Worm (Caenorhabditis elegans) whole organism, L2 larva: ENCODE data around the gene taap-1.

Experiments used
- C34F6.9 ChIP-seq: fragments of 150-350 bp; optimal IDR thresholded peaks from 2 replicates; lab custom pipeline; 2014; ENCODE audit warnings: missing biosample characterization, missing genetic modification characterization
- F13H6.1 ChIP-seq: sonication (generic microtip); optimal IDR thresholded peaks from 2 replicates; lab custom pipeline; 2016; ENCODE audit warnings: missing genetic modification characterization, missing compliant biosample characterization
- R02D3.7 ChIP-seq: fragments of 150-350 bp; optimal IDR thresholded peaks from 2 replicates; lab custom pipeline; 2014; ENCODE audit warnings: missing biosample characterization, missing genetic modification characterization
- Y55F3AM.14 ChIP-seq: fragments of 200-800 bp; sonication (Bioruptor generic); optimal IDR thresholded peaks from 2 replicates; lab custom pipeline; 2018; ENCODE audit warnings: mild to moderate bottlenecking, missing genetic modification characterization, missing compliant biosample characterization
- ZK546.5 ChIP-seq: sonication (generic microtip); optimal IDR thresholded peaks from 2 replicates; lab custom pipeline; 2017; ENCODE audit warnings: missing biosample characterization, missing genetic modification characterization
- alr-1 ChIP-seq: fragments of 150-350 bp; optimal IDR thresholded peaks from 2 replicates; lab custom pipeline; 2014; ENCODE audit warnings: missing biosample characterization, missing genetic modification characterization
- aly-2 ChIP-seq: fragments of 150-350 bp; optimal IDR thresholded peaks from 2 replicates; lab custom pipeline; 2014; ENCODE audit warnings: missing biosample characterization, missing genetic modification characterization
- ama-1 ChIP-seq: fragments of 150-350 bp; optimal IDR thresholded peaks from 2 replicates; lab custom pipeline; 2018; ENCODE audit warnings: inconsistent platforms
- blmp-1 ChIP-seq: sonication (generic microtip); optimal IDR thresholded peaks from 2 replicates; lab custom pipeline; 2017; ENCODE audit warnings: missing genetic modification characterization, mild to moderate bottlenecking, missing compliant biosample characterization, antibody characterized with exemption, moderate library complexity; ENCODE audit not compliant: insufficient read depth
- ceh-16 ChIP-seq: fragments of 150-350 bp; optimal IDR thresholded peaks from 2 replicates; lab custom pipeline; 2014; ENCODE audit warnings: missing biosample characterization, missing genetic modification characterization
- ceh-82 ChIP-seq: fragments of 150-350 bp; optimal IDR thresholded peaks from 2 replicates; lab custom pipeline; 2014; ENCODE audit warnings: missing biosample characterization, missing genetic modification characterization
- crh-2 ChIP-seq: sonication (generic microtip); optimal IDR thresholded peaks from 2 replicates; lab custom pipeline; 2017; ENCODE audit warnings: missing biosample characterization, missing genetic modification characterization
- dmd-4 ChIP-seq: sonication (generic microtip); optimal IDR thresholded peaks from 2 replicates; lab custom pipeline; 2017; ENCODE audit warnings: missing biosample characterization, missing genetic modification characterization
- egl-27 ChIP-seq: sonication (generic microtip); optimal IDR thresholded peaks from 3 replicates; lab custom pipeline; 2017; ENCODE audit warnings: missing biosample characterization, missing genetic modification reagents, missing genetic modification characterization
- elt-1 ChIP-seq: fragments of 150-350 bp; optimal IDR thresholded peaks from 2 replicates; lab custom pipeline; 2014; ENCODE audit warnings: missing biosample characterization, missing genetic modification characterization
- elt-3 ChIP-seq: sonication (generic microtip); optimal IDR thresholded peaks from 2 replicates; lab custom pipeline; 2017; ENCODE audit warnings: missing biosample characterization, missing genetic modification characterization
- fos-1 ChIP-seq: fragments of 150-350 bp; optimal IDR thresholded peaks from 2 replicates; lab custom pipeline; 2014; ENCODE audit warnings: missing biosample characterization, missing genetic modification characterization
- gmeb-1 ChIP-seq: fragments of 150-350 bp; optimal IDR thresholded peaks from 2 replicates; lab custom pipeline; 2014; ENCODE audit warnings: missing biosample characterization, missing genetic modification characterization
- lin-11 ChIP-seq: fragments of 150-350 bp; sonication (generic microtip); optimal IDR thresholded peaks from 2 replicates; lab custom pipeline; 2014; ENCODE audit warnings: missing biosample characterization, missing genetic modification characterization, inconsistent platforms, mixed read lengths
- lin-13 ChIP-seq: fragments of 150-350 bp; optimal IDR thresholded peaks from 2 replicates; lab custom pipeline; 2014; ENCODE audit warnings: missing biosample characterization, missing genetic modification reagents, missing genetic modification characterization
- lin-39 ChIP-seq: fragments of 150-350 bp; optimal IDR thresholded peaks from 2 replicates; lab custom pipeline; 2014; ENCODE audit warnings: missing biosample characterization, missing genetic modification reagents, missing genetic modification characterization
- lsy-2 ChIP-seq, 2 experiments: fragments of 150-350 bp in 1 of 2; sonication (generic microtip) in 1 of 2; optimal IDR thresholded peaks; 2 replicates each; lab custom pipeline; 2014 to 2017; ENCODE audit warnings: missing biosample characterization in 2 of 2, missing genetic modification characterization in 2 of 2
- mab-5 ChIP-seq: fragments of 150-350 bp; optimal IDR thresholded peaks from 2 replicates; lab custom pipeline; 2014; ENCODE audit warnings: missing biosample characterization, missing genetic modification characterization
- mbf-1 ChIP-seq: sonication (generic microtip); optimal IDR thresholded peaks from 2 replicates; lab custom pipeline; 2017; ENCODE audit warnings: missing biosample characterization, missing genetic modification characterization
- mdl-1 ChIP-seq, 2 experiments: fragments of 150-350 bp in 1 of 2; sonication (generic microtip) in 1 of 2; optimal IDR thresholded peaks; 2 replicates each; lab custom pipeline; 2017; ENCODE audit warnings: missing biosample characterization in 2 of 2, missing genetic modification characterization in 2 of 2
- nhr-10 ChIP-seq: sonication (generic microtip); optimal IDR thresholded peaks from 2 replicates; lab custom pipeline; 2017; ENCODE audit warnings: missing biosample characterization, missing genetic modification characterization
- nhr-11 ChIP-seq: fragments of 150-350 bp; optimal IDR thresholded peaks from 2 replicates; lab custom pipeline; 2014; ENCODE audit warnings: missing biosample characterization, missing genetic modification characterization
- nhr-12 ChIP-seq: fragments of 150-350 bp; optimal IDR thresholded peaks from 2 replicates; lab custom pipeline; 2014; ENCODE audit warnings: missing biosample characterization, missing genetic modification characterization
- nhr-129 ChIP-seq: fragments of 150-350 bp; optimal IDR thresholded peaks from 2 replicates; lab custom pipeline; 2014; ENCODE audit warnings: missing biosample characterization, missing genetic modification characterization
- nhr-21 ChIP-seq: fragments of 150-350 bp; optimal IDR thresholded peaks from 2 replicates; lab custom pipeline; 2014; ENCODE audit warnings: missing biosample characterization, missing genetic modification characterization
- nhr-23 ChIP-seq: fragments of 150-350 bp; optimal IDR thresholded peaks from 2 replicates; lab custom pipeline; 2014; ENCODE audit warnings: missing biosample characterization, missing genetic modification reagents, missing genetic modification characterization
- nhr-237 ChIP-seq: fragments of 150-350 bp; optimal IDR thresholded peaks from 2 replicates; lab custom pipeline; 2014; ENCODE audit warnings: missing biosample characterization, missing genetic modification characterization
- nhr-25 ChIP-seq: fragments of 150-350 bp; sonication (generic microtip); optimal IDR thresholded peaks from 3 replicates; lab custom pipeline; 2014; ENCODE audit warnings: missing biosample characterization, missing genetic modification characterization
- nhr-6 ChIP-seq: fragments of 150-350 bp; optimal IDR thresholded peaks from 2 replicates; lab custom pipeline; 2014; ENCODE audit warnings: missing biosample characterization, missing genetic modification characterization
- nhr-77 ChIP-seq: fragments of 150-350 bp; optimal IDR thresholded peaks from 2 replicates; lab custom pipeline; 2014; ENCODE audit warnings: missing biosample characterization, missing genetic modification characterization
- peb-1 ChIP-seq: fragments of 150-350 bp; optimal IDR thresholded peaks from 2 replicates; lab custom pipeline; 2014; ENCODE audit warnings: missing biosample characterization, missing genetic modification characterization
- sem-4 ChIP-seq: fragments of 150-350 bp; optimal IDR thresholded peaks from 2 replicates; lab custom pipeline; 2014; ENCODE audit warnings: missing biosample characterization, missing genetic modification reagents, missing genetic modification characterization
- skn-1 ChIP-seq: sonication (generic microtip); optimal IDR thresholded peaks from 2 replicates; lab custom pipeline; 2017; ENCODE audit warnings: missing biosample characterization, missing genetic modification characterization
- sma-3 ChIP-seq: sonication (generic microtip); optimal IDR thresholded peaks from 2 replicates; lab custom pipeline; 2016; ENCODE audit warnings: missing genetic modification reagents, missing genetic modification characterization, missing compliant biosample characterization
- sma-9 ChIP-seq, 2 experiments: fragments of 150-350 bp in 1 of 2; sonication (generic microtip) in 1 of 2; optimal IDR thresholded peaks; 2 replicates each; lab custom pipeline; 2014 to 2016; ENCODE audit warnings: missing genetic modification characterization in 2 of 2, mild to moderate bottlenecking in 1 of 2, missing biosample characterization in 1 of 2, missing compliant biosample characterization in 1 of 2, missing genetic modification reagents in 1 of 2, moderate library complexity in 1 of 2
- snpc-4 ChIP-seq: fragments of 150-350 bp; optimal IDR thresholded peaks from 2 replicates; lab custom pipeline; 2014; ENCODE audit warnings: missing biosample characterization, missing genetic modification characterization
- unc-39 ChIP-seq: fragments of 150-350 bp; optimal IDR thresholded peaks from 2 replicates; lab custom pipeline; 2014; ENCODE audit warnings: missing biosample characterization, missing genetic modification characterization
- unc-55 ChIP-seq: fragments of 150-350 bp; sonication (generic microtip); optimal IDR thresholded peaks from 3 replicates; lab custom pipeline; 2014; ENCODE audit warnings: missing biosample characterization, missing genetic modification reagents, missing genetic modification characterization
- unc-62 ChIP-seq: fragments of 150-350 bp; optimal IDR thresholded peaks from 2 replicates; lab custom pipeline; 2014; ENCODE audit warnings: missing biosample characterization, missing genetic modification reagents, missing genetic modification characterization
- zag-1 ChIP-seq: fragments of 150-350 bp; optimal IDR thresholded peaks from 2 replicates; lab custom pipeline; 2014; ENCODE audit warnings: missing biosample characterization, missing genetic modification characterization
- ztf-1 ChIP-seq: fragments of 200-800 bp; sonication (Bioruptor generic); conservative IDR thresholded peaks from 2 replicates; pipeline ENCODE4 v1.3.6; 2022; ENCODE audit warnings: missing genetic modification characterization, missing compliant biosample characterization
- ztf-11 ChIP-seq: sonication (generic microtip); optimal IDR thresholded peaks from 2 replicates; lab custom pipeline; 2017; ENCODE audit warnings: missing biosample characterization, missing genetic modification characterization
- ztf-4 ChIP-seq: fragments of 150-350 bp; optimal IDR thresholded peaks from 2 replicates; lab custom pipeline; 2014; ENCODE audit warnings: missing biosample characterization, missing genetic modification characterization

taap-1 gene

ce11 chrII:8483793-8484186, at the start of gene taap-1:
TSS of gene taap-1 (minus strand) at chrII:8483871.
- TF ChIP-seq elt-1 (tag; lab: Kevin White, UChicago) (no peak), elt-3 (tag; lab: Kevin White, UChicago) (no peak), ama-1 (lab: Kevin White, UChicago) (peak; percentile 39), nhr-25 (tag; lab: Kevin White, UChicago) (no peak), fos-1 (tag; lab: Kevin White, UChicago) (peak; percentile 13), dmd-4 (no peak), mab-5 (tag; lab: Kevin White, UChicago) (no peak), ceh-16 (tag; lab: Kevin White, UChicago) (no peak), lin-13 (GFP tag; lab: Kevin White, UChicago) (no peak), ztf-11 (tag; lab: Kevin White, UChicago) (no peak), alr-1 (no peak), ceh-82 (tag; lab: Kevin White, UChicago) (no peak), nhr-21 (tag; lab: Kevin White, UChicago) (no peak), nhr-129 (tag; lab: Kevin White, UChicago) (peak; percentile 54), mdl-1 (tag; optimal IDR thresholded peaks at IDR 0.05; lab: Kevin White, UChicago) (peak in 1 of 2 experiments; percentile 17), lin-39 (no peak), F13H6.1 (tag; lab: Kevin White, UChicago) (no peak), egl-27 (tag; lab: Kevin White, UChicago) (no peak), nhr-23 (no peak), lsy-2 (tag; optimal IDR thresholded peaks at IDR 0.05; lab: Kevin White, UChicago) (no peak), blmp-1 (tag; lab: Kevin White, UChicago) (no peak), nhr-77 (tag; lab: Kevin White, UChicago) (no peak), Y55F3AM.14 (no peak), sma-3 (GFP tag; lab: Kevin White, UChicago) (no peak), gmeb-1 (tag; lab: Kevin White, UChicago) (no peak), nhr-237 (no peak), snpc-4 (no peak), lin-11 (tag; lab: Kevin White, UChicago) (no peak), unc-62 (GFP tag; lab: Kevin White, UChicago) (no peak), unc-39 (tag; lab: Kevin White, UChicago) (no peak), mbf-1 (no peak), nhr-6 (tag; lab: Kevin White, UChicago) (no peak), zag-1 (tag; lab: Kevin White, UChicago) (peak; percentile 0), skn-1 (tag; lab: Kevin White, UChicago) (peak; percentile 83), sma-9 (GFP tag; optimal IDR thresholded peaks at IDR 0.05; lab: Kevin White, UChicago) (peak; percentile 77), sma-9 (tag; optimal IDR thresholded peaks at IDR 0.05; lab: Kevin White, UChicago) (no peak), nhr-12 (tag; lab: Kevin White, UChicago) (no peak), C34F6.9 (no peak), aly-2 (tag; lab: Kevin White, UChicago) (no peak), unc-55 (no peak), R02D3.7 (no peak), ZK546.5 (no peak), ztf-4 (no peak), nhr-11 (tag; lab: Kevin White, UChicago) (no peak), crh-2 (no peak), nhr-10 (tag; lab: Kevin White, UChicago) (no peak), sem-4 (tag; lab: Kevin White, UChicago) (peak; percentile 52), peb-1 (tag; lab: Kevin White, UChicago) (no peak), ztf-1 (GFP tag; lab: Robert Waterston, UW) (no peak)
- TF ChIP-seq, all 48 proteins: peak for 8
